Worm (Caenorhabditis elegans) whole organism, L3 larva: ENCODE data around the gene F54D10.8.

ENCODE experiments used
- elt-1 ChIP-seq: fragments of 150-350 bp; optimal IDR thresholded peaks from 2 replicates; lab custom pipeline; 2014; ENCODE audit warnings: missing biosample characterization, missing genetic modification characterization
- eor-1 ChIP-seq, 2 experiments: fragments of 150-350 bp; optimal IDR thresholded peaks; 2 replicates each; lab custom pipeline; 2014 to 2018; ENCODE audit warnings: missing biosample characterization in 2 of 2, missing genetic modification characterization in 2 of 2
- fkh-10 ChIP-seq: sonication (generic microtip); optimal IDR thresholded peaks from 2 replicates; lab custom pipeline; 2017; ENCODE audit warnings: missing biosample characterization, missing genetic modification reagents, missing genetic modification characterization
- lin-39 ChIP-seq: fragments of 150-350 bp; optimal IDR thresholded peaks from 2 replicates; lab custom pipeline; 2018; ENCODE audit warnings: missing biosample characterization, missing genetic modification reagents, missing genetic modification characterization
- nhr-12 ChIP-seq: fragments of 150-350 bp; optimal IDR thresholded peaks from 2 replicates; lab custom pipeline; 2014; ENCODE audit warnings: missing biosample characterization, missing genetic modification characterization
- nhr-28 ChIP-seq: fragments of 150-350 bp; optimal IDR thresholded peaks from 2 replicates; lab custom pipeline; 2014; ENCODE audit warnings: missing biosample characterization, missing genetic modification characterization
- pha-4 ChIP-seq: fragments of 150-350 bp; optimal IDR thresholded peaks from 2 replicates; lab custom pipeline; 2014; ENCODE audit warnings: missing biosample characterization, missing genetic modification reagents, missing genetic modification characterization
- ztf-4 ChIP-seq: fragments of 150-350 bp; optimal IDR thresholded peaks from 2 replicates; lab custom pipeline; 2014; ENCODE audit warnings: missing biosample characterization, missing genetic modification characterization

ce11 chrII:3808104-3808503, 19.6 kb downstream of the F54D10.8 start, which contains the start of gene F54D10.5:
- TF ChIP-seq eor-1 (tag; optimal IDR thresholded peaks at IDR 0.05; lab: Kevin White, UChicago) (no peak), elt-1 (tag; lab: Kevin White, UChicago) (no peak), lin-39 (tag; lab: Kevin White, UChicago) (peak; percentile 64), pha-4 (no peak), nhr-12 (no peak), nhr-28 (tag; lab: Kevin White, UChicago) (no peak), ztf-4 (tag; lab: Kevin White, UChicago) (no peak), fkh-10 (no peak)
